Fruit fly (Drosophila melanogaster): ENCODE results near the gene CG32313.

dm6 chr3L:1553193-1553592, 7.7 kb upstream of the CG32313 start, which contains the start of gene Pcyt2:
- TF ChIP-seq D1 (tag; optimal IDR thresholded peaks at IDR 0.05) (no peak), CG15710 (tag; optimal IDR thresholded peaks at IDR 0.05) (no peak), CG13204 (GFP tag; optimal IDR thresholded peaks at IDR 0.05) (no peak), CG9948 (tag; optimal IDR thresholded peaks at IDR 0.05) (no peak), EcR (GFP tag; optimal IDR thresholded peaks at IDR 0.05) (no peak), Snoo (tag; optimal IDR thresholded peaks at IDR 0.05) (no peak), CG12605 (GFP tag; IDR thresholded peaks at IDR 0.05) (no peak), CG34367 (tag; optimal IDR thresholded peaks at IDR 0.05) (no peak), rn (GFP tag; IDR thresholded peaks at IDR 0.05) (no peak), fd96Ca (GFP tag; IDR thresholded peaks at IDR 0.05) (no peak), Ets98B (GFP tag; IDR thresholded peaks at IDR 0.05) (no peak), gl (tag; optimal IDR thresholded peaks at IDR 0.05) (no peak), CG14655 (GFP tag; optimal IDR thresholded peaks at IDR 0.05) (no peak), CG32121 (GFP tag; IDR thresholded peaks at IDR 0.05) (no peak)
